Worm (Caenorhabditis elegans): Measurements from ENCODE around the gene cash-1.

ce11 chrV:10414610-10415009 is 52.5 kb downstream of the cash-1 start, which contains the start of gene F15H10.9:
- no peak for TF ChIP-seq pha-4 (tag; optimal IDR thresholded peaks at IDR 0.05)
- no peak for TF ChIP-seq fos-1 (tag; optimal IDR thresholded peaks at IDR 0.05)
- no peak for TF ChIP-seq R02D3.7 (tag; optimal IDR thresholded peaks at IDR 0.05)
- TF ChIP-seq ceh-16 (tag; optimal IDR thresholded peaks at IDR 0.05): no peak
- TF ChIP-seq unc-62 (GFP tag; optimal IDR thresholded peaks at IDR 0.05): no peak
- no peak for TF ChIP-seq fkh-10 (GFP tag; optimal IDR thresholded peaks at IDR 0.05)
- TF ChIP-seq aly-2 (tag; optimal IDR thresholded peaks at IDR 0.05): no peak
- TF ChIP-seq lin-15B (tag; optimal IDR thresholded peaks at IDR 0.05): no peak
- TF ChIP-seq ztf-4 (tag; optimal IDR thresholded peaks at IDR 0.05): no peak
- no peak for TF ChIP-seq ZK546.5 (tag; optimal IDR thresholded peaks at IDR 0.05)

Data from whole organism, L3 larva.